Worm (Caenorhabditis elegans) whole organism, L3 larva: Measurements from ENCODE around the gene clec-153.

Experiments
- ceh-28 ChIP-seq: fragments of 150-350 bp; optimal IDR thresholded peaks from 2 replicates; lab custom pipeline; 2014; ENCODE audit warnings: missing biosample characterization, missing genetic modification reagents, missing genetic modification characterization
- egl-27 ChIP-seq: sonication (generic microtip); optimal IDR thresholded peaks from 4 replicates; lab custom pipeline; 2017; ENCODE audit warnings: missing biosample characterization, missing genetic modification reagents, missing genetic modification characterization
- lin-39 ChIP-seq: fragments of 150-350 bp; optimal IDR thresholded peaks from 2 replicates; lab custom pipeline; 2018; ENCODE audit warnings: missing biosample characterization, missing genetic modification reagents, missing genetic modification characterization
- nhr-77 ChIP-seq: fragments of 150-350 bp; optimal IDR thresholded peaks from 2 replicates; lab custom pipeline; 2014; ENCODE audit warnings: missing biosample characterization, missing genetic modification characterization
- skn-1 ChIP-seq: fragments of 150-350 bp; optimal IDR thresholded peaks from 2 replicates; lab custom pipeline; 2014; ENCODE audit warnings: missing biosample characterization, missing genetic modification characterization
- unc-39 ChIP-seq: sonication (generic microtip); optimal IDR thresholded peaks from 4 replicates; lab custom pipeline; 2017; ENCODE audit warnings: missing biosample characterization, missing genetic modification characterization
- unc-62 ChIP-seq: fragments of 150-350 bp; sonication (generic microtip); optimal IDR thresholded peaks from 4 replicates; lab custom pipeline; 2014; ENCODE audit warnings: missing biosample characterization, missing genetic modification reagents, missing genetic modification characterization
- ztf-4 ChIP-seq: fragments of 150-350 bp; optimal IDR thresholded peaks from 2 replicates; lab custom pipeline; 2014; ENCODE audit warnings: missing biosample characterization, missing genetic modification characterization

ce11 chrIII:4677466-4677865 lies 42.4 kb downstream of the clec-153 start, which contains the start of gene srg-10:
- no peak for TF ChIP-seq unc-39
- TF ChIP-seq nhr-77 (tag; lab: Kevin White, UChicago): no peak
- TF ChIP-seq unc-62: no peak
- no peak for TF ChIP-seq skn-1 (tag; lab: Kevin White, UChicago)
- no peak for TF ChIP-seq egl-27 (tag; lab: Kevin White, UChicago)
- no peak for TF ChIP-seq lin-39 (tag; lab: Kevin White, UChicago)
- no peak for TF ChIP-seq ztf-4
- no peak for TF ChIP-seq ceh-28 (tag; lab: Kevin White, UChicago)
